Comparison of ENCODE assay signal across 4 fruit fly cellular contexts in genomic region chr2L:11068907-11069306, dm6.
A peak's percentile ranks its signal among the peaks of the same experiment; 100 is the strongest.
TF ChIP-seq lines count a peak whose summit lies in the region.

No protein-coding gene starts in this region.

- no peak for TF ChIP-seq CTCF in whole organism, embryonic (GFP tag; optimal IDR thresholded peaks at IDR 0.05; lab: Kevin White, UChicago)

TF ChIP-seq in whole organism, embryonic, 481 proteins besides CTCF, POLR2A, EP300 and RAD21:
- TF ChIP-seq CG8281 (tag; optimal IDR thresholded peaks at IDR 0.05; lab: Kevin White, UChicago) = peak; percentile 96
- no peak for TF ChIP-seq ase (GFP tag; IDR thresholded peaks at IDR 0.05; lab: Robert Waterston, UW)
- TF ChIP-seq Hr78 (GFP tag; optimal IDR thresholded peaks at IDR 0.05; lab: Kevin White, UChicago) = peak in 1 of 2 experiments; percentile 66

TF ChIP-seq in whole organism, prepupa, 60 proteins besides CTCF, POLR2A, EP300 and RAD21:
- TF ChIP-seq CG3032 (tag; optimal IDR thresholded peaks at IDR 0.05; lab: Kevin White, UChicago) (no peak), CG1621 (tag; optimal IDR thresholded peaks at IDR 0.05; lab: Kevin White, UChicago) (peak; percentile 38), CG31627 (GFP tag; optimal IDR thresholded peaks at IDR 0.05; lab: Kevin White, UChicago) (no peak), svp (GFP tag; lab: Kevin White, UChicago) (peak; percentile 3), CG6276 (GFP tag; optimal IDR thresholded peaks at IDR 0.05; lab: Kevin White, UChicago) (no peak), CG11902 (GFP tag; optimal IDR thresholded peaks at IDR 0.05; lab: Kevin White, UChicago) (no peak), CG11294 (GFP tag; IDR thresholded peaks at IDR 0.05; lab: Robert Waterston, UW) (no peak), Sox15 (GFP tag; optimal IDR thresholded peaks at IDR 0.05; lab: Kevin White, UChicago) (no peak), CG10669 (GFP tag; optimal IDR thresholded peaks at IDR 0.05; lab: Kevin White, UChicago) (no peak)

TF ChIP-seq in whole organism, pupa, 21 proteins besides CTCF, POLR2A, EP300 and RAD21:
- TF ChIP-seq CG17806 (tag; optimal IDR thresholded peaks at IDR 0.05; lab: Kevin White, UChicago) (no peak), CG15710 (tag; optimal IDR thresholded peaks at IDR 0.05; lab: Kevin White, UChicago) (no peak), CG4496 (GFP tag; IDR thresholded peaks at IDR 0.05; lab: Robert Waterston, UW) (no peak), Snoo (tag; optimal IDR thresholded peaks at IDR 0.05; lab: Kevin White, UChicago) (no peak), Pif1A (GFP tag; optimal IDR thresholded peaks at IDR 0.05; lab: Kevin White, UChicago) (no peak), CG10348 (GFP tag; IDR thresholded peaks at IDR 0.05; lab: Robert Waterston, UW) (no peak), rn (GFP tag; IDR thresholded peaks at IDR 0.05; lab: Robert Waterston, UW) (no peak), CG13204 (GFP tag; optimal IDR thresholded peaks at IDR 0.05; lab: Kevin White, UChicago) (peak; percentile 65), fd96Ca (GFP tag; IDR thresholded peaks at IDR 0.05; lab: Robert Waterston, UW) (0 out of 3 replicates have a peak, but pooled peaks have one; percentile 5), CG8159 (tag; optimal IDR thresholded peaks at IDR 0.05; lab: Kevin White, UChicago) (no peak), CG34367 (tag; optimal IDR thresholded peaks at IDR 0.05; lab: Kevin White, UChicago) (no peak), CG32121 (GFP tag; IDR thresholded peaks at IDR 0.05; lab: Robert Waterston, UW) (no peak), EcR (GFP tag; optimal IDR thresholded peaks at IDR 0.05; lab: Kevin White, UChicago) (peak; percentile 37), Pif1B (GFP tag; optimal IDR thresholded peaks at IDR 0.05; lab: Kevin White, UChicago) (no peak), CG14655 (GFP tag; optimal IDR thresholded peaks at IDR 0.05; lab: Kevin White, UChicago) (no peak), Ets98B (GFP tag; IDR thresholded peaks at IDR 0.05; lab: Robert Waterston, UW) (no peak)

TF ChIP-seq in whole organism, wandering third instar larva, 38 proteins besides CTCF, POLR2A, EP300 and RAD21:
- peak; percentile 1 for TF ChIP-seq Dif (GFP tag; optimal IDR thresholded peaks at IDR 0.05; lab: Kevin White, UChicago; ENCODE audit: partially characterized antibody)
- no peak for TF ChIP-seq Jra (GFP tag; optimal IDR thresholded peaks at IDR 0.05; lab: Kevin White, UChicago)
- TF ChIP-seq lola (GFP tag; optimal IDR thresholded peaks at IDR 0.05; lab: Kevin White, UChicago) = no peak
